Worm (Caenorhabditis elegans) whole organism, L2 larva: ENCODE data around the gene lido-8.

ENCODE experiments used
- C34F6.9 ChIP-seq: fragments of 150-350 bp; optimal IDR thresholded peaks from 2 replicates; lab custom pipeline; 2014; ENCODE audit warnings: missing biosample characterization, missing genetic modification characterization
- F13H6.1 ChIP-seq: sonication (generic microtip); optimal IDR thresholded peaks from 2 replicates; lab custom pipeline; 2016; ENCODE audit warnings: missing genetic modification characterization, missing compliant biosample characterization
- Y55F3AM.14 ChIP-seq: fragments of 200-800 bp; sonication (Bioruptor generic); optimal IDR thresholded peaks from 2 replicates; lab custom pipeline; 2018; ENCODE audit warnings: mild to moderate bottlenecking, missing genetic modification characterization, missing compliant biosample characterization
- aly-2 ChIP-seq: fragments of 150-350 bp; optimal IDR thresholded peaks from 2 replicates; lab custom pipeline; 2014; ENCODE audit warnings: missing biosample characterization, missing genetic modification characterization
- ama-1 ChIP-seq: fragments of 150-350 bp; optimal IDR thresholded peaks from 2 replicates; lab custom pipeline; 2018; ENCODE audit warnings: inconsistent platforms
- blmp-1 ChIP-seq: sonication (generic microtip); optimal IDR thresholded peaks from 2 replicates; lab custom pipeline; 2017; ENCODE audit warnings: missing genetic modification characterization, mild to moderate bottlenecking, missing compliant biosample characterization, antibody characterized with exemption, moderate library complexity; ENCODE audit not compliant: insufficient read depth
- ceh-16 ChIP-seq: fragments of 150-350 bp; optimal IDR thresholded peaks from 2 replicates; lab custom pipeline; 2014; ENCODE audit warnings: missing biosample characterization, missing genetic modification characterization
- ceh-82 ChIP-seq: fragments of 150-350 bp; optimal IDR thresholded peaks from 2 replicates; lab custom pipeline; 2014; ENCODE audit warnings: missing biosample characterization, missing genetic modification characterization
- crh-2 ChIP-seq: sonication (generic microtip); optimal IDR thresholded peaks from 2 replicates; lab custom pipeline; 2017; ENCODE audit warnings: missing biosample characterization, missing genetic modification characterization
- dmd-4 ChIP-seq: sonication (generic microtip); optimal IDR thresholded peaks from 2 replicates; lab custom pipeline; 2017; ENCODE audit warnings: missing biosample characterization, missing genetic modification characterization
- egl-27 ChIP-seq: sonication (generic microtip); optimal IDR thresholded peaks from 3 replicates; lab custom pipeline; 2017; ENCODE audit warnings: missing biosample characterization, missing genetic modification reagents, missing genetic modification characterization
- elt-1 ChIP-seq: fragments of 150-350 bp; optimal IDR thresholded peaks from 2 replicates; lab custom pipeline; 2014; ENCODE audit warnings: missing biosample characterization, missing genetic modification characterization
- fos-1 ChIP-seq: fragments of 150-350 bp; optimal IDR thresholded peaks from 2 replicates; lab custom pipeline; 2014; ENCODE audit warnings: missing biosample characterization, missing genetic modification characterization
- gmeb-1 ChIP-seq: fragments of 150-350 bp; optimal IDR thresholded peaks from 2 replicates; lab custom pipeline; 2014; ENCODE audit warnings: missing biosample characterization, missing genetic modification characterization
- lin-11 ChIP-seq: fragments of 150-350 bp; sonication (generic microtip); optimal IDR thresholded peaks from 2 replicates; lab custom pipeline; 2014; ENCODE audit warnings: missing biosample characterization, missing genetic modification characterization, inconsistent platforms, mixed read lengths
- lin-13 ChIP-seq: fragments of 150-350 bp; optimal IDR thresholded peaks from 2 replicates; lab custom pipeline; 2014; ENCODE audit warnings: missing biosample characterization, missing genetic modification reagents, missing genetic modification characterization
- lin-39 ChIP-seq: fragments of 150-350 bp; optimal IDR thresholded peaks from 2 replicates; lab custom pipeline; 2014; ENCODE audit warnings: missing biosample characterization, missing genetic modification reagents, missing genetic modification characterization
- mab-5 ChIP-seq: fragments of 150-350 bp; optimal IDR thresholded peaks from 2 replicates; lab custom pipeline; 2014; ENCODE audit warnings: missing biosample characterization, missing genetic modification characterization
- mbf-1 ChIP-seq: sonication (generic microtip); optimal IDR thresholded peaks from 2 replicates; lab custom pipeline; 2017; ENCODE audit warnings: missing biosample characterization, missing genetic modification characterization
- mdl-1 ChIP-seq, 2 experiments: fragments of 150-350 bp in 1 of 2; sonication (generic microtip) in 1 of 2; optimal IDR thresholded peaks; 2 replicates each; lab custom pipeline; 2017; ENCODE audit warnings: missing biosample characterization in 2 of 2, missing genetic modification characterization in 2 of 2
- nhr-10 ChIP-seq: sonication (generic microtip); optimal IDR thresholded peaks from 2 replicates; lab custom pipeline; 2017; ENCODE audit warnings: missing biosample characterization, missing genetic modification characterization
- nhr-11 ChIP-seq: fragments of 150-350 bp; optimal IDR thresholded peaks from 2 replicates; lab custom pipeline; 2014; ENCODE audit warnings: missing biosample characterization, missing genetic modification characterization
- nhr-23 ChIP-seq: fragments of 150-350 bp; optimal IDR thresholded peaks from 2 replicates; lab custom pipeline; 2014; ENCODE audit warnings: missing biosample characterization, missing genetic modification reagents, missing genetic modification characterization
- nhr-237 ChIP-seq: fragments of 150-350 bp; optimal IDR thresholded peaks from 2 replicates; lab custom pipeline; 2014; ENCODE audit warnings: missing biosample characterization, missing genetic modification characterization
- nhr-6 ChIP-seq: fragments of 150-350 bp; optimal IDR thresholded peaks from 2 replicates; lab custom pipeline; 2014; ENCODE audit warnings: missing biosample characterization, missing genetic modification characterization
- peb-1 ChIP-seq: fragments of 150-350 bp; optimal IDR thresholded peaks from 2 replicates; lab custom pipeline; 2014; ENCODE audit warnings: missing biosample characterization, missing genetic modification characterization
- sem-4 ChIP-seq: fragments of 150-350 bp; optimal IDR thresholded peaks from 2 replicates; lab custom pipeline; 2014; ENCODE audit warnings: missing biosample characterization, missing genetic modification reagents, missing genetic modification characterization
- sma-9 ChIP-seq, 2 experiments: fragments of 150-350 bp in 1 of 2; sonication (generic microtip) in 1 of 2; optimal IDR thresholded peaks; 2 replicates each; lab custom pipeline; 2014 to 2016; ENCODE audit warnings: missing genetic modification characterization in 2 of 2, mild to moderate bottlenecking in 1 of 2, missing biosample characterization in 1 of 2, missing compliant biosample characterization in 1 of 2, missing genetic modification reagents in 1 of 2, moderate library complexity in 1 of 2
- snpc-4 ChIP-seq: fragments of 150-350 bp; optimal IDR thresholded peaks from 2 replicates; lab custom pipeline; 2014; ENCODE audit warnings: missing biosample characterization, missing genetic modification characterization
- unc-39 ChIP-seq: fragments of 150-350 bp; optimal IDR thresholded peaks from 2 replicates; lab custom pipeline; 2014; ENCODE audit warnings: missing biosample characterization, missing genetic modification characterization
- unc-55 ChIP-seq: fragments of 150-350 bp; sonication (generic microtip); optimal IDR thresholded peaks from 3 replicates; lab custom pipeline; 2014; ENCODE audit warnings: missing biosample characterization, missing genetic modification reagents, missing genetic modification characterization
- unc-62 ChIP-seq: fragments of 150-350 bp; optimal IDR thresholded peaks from 2 replicates; lab custom pipeline; 2014; ENCODE audit warnings: missing biosample characterization, missing genetic modification reagents, missing genetic modification characterization
- zag-1 ChIP-seq: fragments of 150-350 bp; optimal IDR thresholded peaks from 2 replicates; lab custom pipeline; 2014; ENCODE audit warnings: missing biosample characterization, missing genetic modification characterization
- ztf-1 ChIP-seq: fragments of 200-800 bp; sonication (Bioruptor generic); conservative IDR thresholded peaks from 2 replicates; pipeline ENCODE4 v1.3.6; 2022; ENCODE audit warnings: missing genetic modification characterization, missing compliant biosample characterization
- ztf-11 ChIP-seq: sonication (generic microtip); optimal IDR thresholded peaks from 2 replicates; lab custom pipeline; 2017; ENCODE audit warnings: missing biosample characterization, missing genetic modification characterization
- ztf-4 ChIP-seq: fragments of 150-350 bp; optimal IDR thresholded peaks from 2 replicates; lab custom pipeline; 2014; ENCODE audit warnings: missing biosample characterization, missing genetic modification characterization

Gene lido-8

ce11 chrII:2996721-2997120 is at the start of gene lido-8:
TSS of gene lido-8 (plus strand) at chrII:2997021.
- TF ChIP-seq ceh-16 (tag; lab: Kevin White, UChicago) (no peak), zag-1 (no peak), unc-39 (no peak), blmp-1 (no peak), nhr-11 (tag; lab: Kevin White, UChicago) (no peak), C34F6.9 (tag; lab: Kevin White, UChicago) (no peak), ztf-4 (no peak), lin-13 (GFP tag; lab: Kevin White, UChicago) (no peak), egl-27 (tag; lab: Kevin White, UChicago) (no peak), crh-2 (tag; lab: Kevin White, UChicago) (no peak)

- no peak for TF ChIP-seq gmeb-1 (tag; lab: Kevin White, UChicago)
- no peak for TF ChIP-seq zag-1
- TF ChIP-seq mbf-1, result no peak
- no peak for TF ChIP-seq snpc-4
- TF ChIP-seq sma-9 (GFP tag; optimal IDR thresholded peaks at IDR 0.05; lab: Kevin White, UChicago), result no peak
- no peak for TF ChIP-seq sma-9 (tag; optimal IDR thresholded peaks at IDR 0.05; lab: Kevin White, UChicago)
- TF ChIP-seq nhr-6 (tag; lab: Kevin White, UChicago), result no peak
- TF ChIP-seq nhr-23 (tag; lab: Kevin White, UChicago), result no peak
- TF ChIP-seq egl-27 (tag; lab: Kevin White, UChicago), result no peak
- TF ChIP-seq fos-1 (tag; lab: Kevin White, UChicago), result no peak
- TF ChIP-seq ama-1 (lab: Kevin White, UChicago), result no peak
- TF ChIP-seq Y55F3AM.14 (GFP tag; lab: Kevin White, UChicago), result no peak
- no peak for TF ChIP-seq sem-4
- TF ChIP-seq aly-2 (tag; lab: Kevin White, UChicago), result no peak
- TF ChIP-seq unc-55 (GFP tag; lab: Kevin White, UChicago), result no peak
- TF ChIP-seq elt-1, result no peak
- no peak for TF ChIP-seq peb-1 (tag; lab: Kevin White, UChicago)
- no peak for TF ChIP-seq ztf-11 (tag; lab: Kevin White, UChicago)
- no peak for TF ChIP-seq mdl-1 (tag; optimal IDR thresholded peaks at IDR 0.05; lab: Kevin White, UChicago)
Measured at ce11 chrII:2948614-2949013, 48.2 kb upstream of the lido-8 start.

- no peak for TF ChIP-seq mab-5 (tag; lab: Kevin White, UChicago)
- no peak for TF ChIP-seq crh-2 (tag; lab: Kevin White, UChicago)
- no peak for TF ChIP-seq unc-62 (GFP tag; lab: Kevin White, UChicago)
- no peak for TF ChIP-seq Y55F3AM.14 (GFP tag; lab: Kevin White, UChicago)
- no peak for TF ChIP-seq unc-39
- TF ChIP-seq ceh-82 (tag; lab: Kevin White, UChicago), result no peak
- TF ChIP-seq ceh-16 (tag; lab: Kevin White, UChicago), result no peak
Measured at ce11 chrII:2952629-2953028, 44.2 kb upstream of the lido-8 start, which contains the start of gene irld-51. TSS of gene irld-51 (minus strand) at chrII:2952729.

ce11 chrII:2955656-2956115 is 41.1 kb upstream of the lido-8 start, which contains the start of gene irld-48:
TSS of gene irld-48 (plus strand) at chrII:2956065.
- TF ChIP-seq zag-1, result no peak
- TF ChIP-seq snpc-4, result no peak
- no peak for TF ChIP-seq ztf-1 (GFP tag; lab: Robert Waterston, UW)
- TF ChIP-seq aly-2 (tag; lab: Kevin White, UChicago), result no peak
- TF ChIP-seq lin-11 (tag; lab: Kevin White, UChicago), result no peak
- no peak for TF ChIP-seq F13H6.1 (tag; lab: Kevin White, UChicago)
- TF ChIP-seq ceh-82 (tag; lab: Kevin White, UChicago), result no peak
- no peak for TF ChIP-seq nhr-10 (tag; lab: Kevin White, UChicago)
- TF ChIP-seq lin-39 (tag; lab: Kevin White, UChicago), result no peak
- no peak for TF ChIP-seq nhr-237
- no peak for TF ChIP-seq unc-62 (GFP tag; lab: Kevin White, UChicago)
- no peak for TF ChIP-seq sem-4
- TF ChIP-seq unc-39, result no peak
- no peak for TF ChIP-seq blmp-1
- TF ChIP-seq sma-9 (GFP tag; optimal IDR thresholded peaks at IDR 0.05; lab: Kevin White, UChicago), result no peak
- TF ChIP-seq sma-9 (tag; optimal IDR thresholded peaks at IDR 0.05; lab: Kevin White, UChicago), result no peak
- TF ChIP-seq dmd-4, result no peak
- no peak for TF ChIP-seq gmeb-1 (tag; lab: Kevin White, UChicago)
- TF ChIP-seq peb-1 (tag; lab: Kevin White, UChicago), result no peak
- no peak for TF ChIP-seq ztf-11 (tag; lab: Kevin White, UChicago)
- no peak for TF ChIP-seq lin-13 (GFP tag; lab: Kevin White, UChicago)
